Worm (Caenorhabditis elegans) whole organism, L4 larva: ENCODE results near the gene sec-6.

Source experiments
- aly-2 ChIP-seq: sonication (generic microtip); optimal IDR thresholded peaks from 2 replicates; lab custom pipeline; 2018; ENCODE audit warnings: missing biosample characterization, missing genetic modification characterization
- lin-13 ChIP-seq: fragments of 150-350 bp; optimal IDR thresholded peaks from 2 replicates; lab custom pipeline; 2014; ENCODE audit warnings: missing biosample characterization, missing genetic modification reagents, missing genetic modification characterization
- pha-4 ChIP-seq, 2 experiments: fragments of 150-350 bp in 1 of 2; fragments of 200-800 bp in 1 of 2; sonication (Bioruptor generic) in 1 of 2; IDR thresholded peaks in 1 of 2; optimal IDR thresholded peaks in 1 of 2; 2 replicates each; pipeline versions ENCODE4 v1.3.6 to Lab custom; 2014 to 2022; ENCODE audit warnings: missing genetic modification characterization in 2 of 2, missing genetic modification reagents in 2 of 2, missing biosample characterization in 1 of 2, missing compliant biosample characterization in 1 of 2

DNA sequence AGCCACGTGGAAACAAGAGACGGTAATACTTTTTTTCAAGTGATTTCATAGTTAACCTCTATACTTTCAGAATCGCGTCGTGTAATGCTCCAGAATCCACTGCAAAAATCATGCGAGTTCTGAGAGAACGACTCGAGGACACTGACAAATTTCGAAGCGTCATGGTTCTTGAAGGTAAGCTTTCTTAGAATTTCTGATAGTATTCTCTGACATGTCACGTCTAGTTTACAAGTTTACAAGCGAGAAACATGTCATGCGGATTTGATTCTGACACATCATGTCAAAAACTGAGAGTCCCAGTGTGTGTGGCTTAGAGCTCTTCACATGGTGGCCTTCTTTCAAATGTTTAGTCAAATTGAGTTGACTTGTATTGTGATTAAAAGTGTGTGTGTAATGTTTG is 24.7 kb upstream of the sec-6 start:
- TF ChIP-seq lin-13 (GFP tag; lab: Kevin White, UChicago) (no peak), aly-2 (tag; lab: Kevin White, UChicago) (no peak), pha-4 (GFP tag; IDR thresholded peaks at IDR 0.05; lab: Robert Waterston, UW) (no peak), pha-4 (tag; optimal IDR thresholded peaks at IDR 0.05; lab: Kevin White, UChicago) (no peak)
